Fruit fly (Drosophila melanogaster) whole organism, prepupa: ENCODE data around the gene CG14434.

Source experiments
- CG10631 ChIP-seq: fragments of 200-800 bp; sonication (Bioruptor generic); optimal IDR thresholded peaks from 2 replicates; lab custom pipeline; 2016; ENCODE audit warnings: missing biosample characterization, missing genetic modification characterization
- CG10669 ChIP-seq: fragments of 200-800 bp; sonication (Bioruptor generic); optimal IDR thresholded peaks from 3 replicates; lab custom pipeline; 2018; ENCODE audit warnings: missing biosample characterization, mild to moderate bottlenecking, missing genetic modification characterization, moderate library complexity
- CG11762 ChIP-seq: fragments of 200-800 bp; sonication (Bioruptor generic); optimal IDR thresholded peaks from 3 replicates; lab custom pipeline; 2016; ENCODE audit warnings: missing biosample characterization, missing genetic modification characterization; ENCODE audit not compliant: insufficient read depth
- CG15336 ChIP-seq: fragments of 200-800 bp; sonication (Bioruptor generic); IDR thresholded peaks from 2 replicates; pipeline ENCODE4 v1.3.6; 2022; ENCODE audit warnings: missing biosample characterization, missing genetic modification characterization
- CG16779 ChIP-seq: fragments of 200-800 bp; sonication (Bioruptor generic); optimal IDR thresholded peaks from 3 replicates; lab custom pipeline; 2017; ENCODE audit warnings: missing biosample characterization, mild to moderate bottlenecking, missing genetic modification characterization
- CG3032 ChIP-seq: fragments of 200-800 bp; optimal IDR thresholded peaks from 2 replicates; lab custom pipeline; 2019; ENCODE audit warnings: missing biosample characterization, mild to moderate bottlenecking, missing genetic modification characterization, moderate library complexity
- CG32006 ChIP-seq: fragments of 200-800 bp; sonication (Bioruptor generic); optimal IDR thresholded peaks from 3 replicates; lab custom pipeline; 2017; ENCODE audit warnings: missing biosample characterization, mild to moderate bottlenecking, missing genetic modification characterization
- CG34406 ChIP-seq: fragments of 200-800 bp; sonication (Bioruptor generic); optimal IDR thresholded peaks from 3 replicates; lab custom pipeline; 2016; ENCODE audit warnings: missing biosample characterization, missing genetic modification characterization
- CG4318 ChIP-seq: fragments of 200-800 bp; sonication (Bioruptor generic); optimal IDR thresholded peaks from 3 replicates; lab custom pipeline; 2017; ENCODE audit warnings: missing biosample characterization, mild to moderate bottlenecking, missing genetic modification characterization
- CG6163 ChIP-seq: fragments of 200-800 bp; sonication (Bioruptor generic); IDR thresholded peaks from 3 replicates; pipeline ENCODE4 v1.3.6; 2022; ENCODE audit warnings: missing biosample characterization, missing genetic modification characterization
- CG6276 ChIP-seq: fragments of 200-800 bp; sonication (Bioruptor generic); optimal IDR thresholded peaks from 2 replicates; lab custom pipeline; 2017; ENCODE audit warnings: missing biosample characterization, mild to moderate bottlenecking, missing genetic modification characterization
- CG6792 ChIP-seq: fragments of 200-800 bp; sonication (Bioruptor generic); optimal IDR thresholded peaks from 3 replicates; lab custom pipeline; 2016; ENCODE audit warnings: missing biosample characterization, missing genetic modification characterization
- CG6808 ChIP-seq: fragments of 200-800 bp; sonication (Bioruptor generic); optimal IDR thresholded peaks from 3 replicates; lab custom pipeline; 2017; ENCODE audit warnings: missing biosample characterization, missing genetic modification characterization, mild to moderate bottlenecking, moderate library complexity, missing genetic modification reagents
- CG6854 ChIP-seq: fragments of 200-800 bp; sonication (Bioruptor generic); optimal IDR thresholded peaks from 2 replicates; lab custom pipeline; 2017; ENCODE audit warnings: missing biosample characterization, mild to moderate bottlenecking, missing genetic modification characterization
- CG8119 ChIP-seq: fragments of 200-800 bp; sonication (Bioruptor generic); IDR thresholded peaks from 3 replicates; pipeline ENCODE4 v1.3.6; 2022; ENCODE audit warnings: missing biosample characterization, missing genetic modification characterization
- CG8632 ChIP-seq: fragments of 200-800 bp; sonication (Bioruptor generic); optimal IDR thresholded peaks from 3 replicates; lab custom pipeline; 2016; ENCODE audit warnings: missing biosample characterization, missing genetic modification characterization
- Eip75B ChIP-seq: fragments of 200-800 bp; sonication (Bioruptor generic); optimal IDR thresholded peaks from 3 replicates; lab custom pipeline; 2016; ENCODE audit warnings: missing biosample characterization, missing genetic modification characterization
- Eip78C ChIP-seq: fragments of 200-800 bp; sonication (Bioruptor generic); peaks from one replicate; lab custom pipeline; 2016; ENCODE audit warnings: missing biosample characterization, missing genetic modification characterization
- Eip93F ChIP-seq: fragments of 200-800 bp; sonication (Bioruptor generic); optimal IDR thresholded peaks from 2 replicates; lab custom pipeline; 2016; ENCODE audit warnings: missing biosample characterization, mild to moderate bottlenecking, missing genetic modification characterization
- Gug ChIP-seq: fragments of 200-800 bp; sonication (Bioruptor generic); IDR thresholded peaks from 2 replicates; pipeline ENCODE4 v1.3.6; 2022; ENCODE audit warnings: missing biosample characterization, missing genetic modification characterization
- Hr38 ChIP-seq: sonication (Bioruptor generic); optimal IDR thresholded peaks from 2 replicates; lab custom pipeline; 2016; ENCODE audit warnings: missing biosample characterization, missing genetic modification characterization
- Hr39 ChIP-seq: fragments of 200-800 bp; sonication (Bioruptor generic); optimal IDR thresholded peaks from 2 replicates; lab custom pipeline; 2016; ENCODE audit warnings: missing biosample characterization, missing genetic modification characterization
- Hr4 ChIP-seq: fragments of 200-800 bp; sonication (Bioruptor generic); optimal IDR thresholded peaks from 3 replicates; lab custom pipeline; 2016; ENCODE audit warnings: missing biosample characterization, missing genetic modification characterization
- Met ChIP-seq: fragments of 200-800 bp; sonication (Bioruptor generic); optimal IDR thresholded peaks from 3 replicates; lab custom pipeline; 2016; ENCODE audit warnings: missing biosample characterization, missing genetic modification characterization
- OdsH ChIP-seq: fragments of 200-800 bp; sonication (Bioruptor generic); optimal IDR thresholded peaks from 3 replicates; lab custom pipeline; 2016; ENCODE audit warnings: missing biosample characterization, missing genetic modification characterization
- achi ChIP-seq: fragments of 200-800 bp; sonication (Bioruptor generic); optimal IDR thresholded peaks from 3 replicates; lab custom pipeline; 2016; ENCODE audit warnings: missing biosample characterization, missing genetic modification characterization
- cyc ChIP-seq: fragments of 200-800 bp; sonication (Bioruptor generic); optimal IDR thresholded peaks from 3 replicates; lab custom pipeline; 2016; ENCODE audit warnings: missing biosample characterization, missing genetic modification characterization
- dsx ChIP-seq: fragments of 200-800 bp; optimal IDR thresholded peaks from 3 replicates; lab custom pipeline; 2019; ENCODE audit warnings: missing biosample characterization, mild to moderate bottlenecking, missing genetic modification characterization, moderate library complexity; ENCODE audit not compliant: poor library complexity, severe bottlenecking
- eg ChIP-seq: fragments of 200-800 bp; sonication (Bioruptor generic); IDR thresholded peaks from 3 replicates; pipeline ENCODE4 v1.3.6; 2022; ENCODE audit warnings: missing biosample characterization, missing genetic modification characterization
- fd59A ChIP-seq: fragments of 200-800 bp; sonication (Bioruptor generic); optimal IDR thresholded peaks from 2 replicates; lab custom pipeline; 2017; ENCODE audit warnings: missing biosample characterization, mild to moderate bottlenecking, missing genetic modification characterization, missing genetic modification reagents
- fd85E ChIP-seq: fragments of 200-800 bp; sonication (Bioruptor generic); optimal IDR thresholded peaks from 3 replicates; lab custom pipeline; 2016; ENCODE audit warnings: missing biosample characterization, missing genetic modification characterization
- fkh ChIP-seq: fragments of 200-800 bp; sonication (Bioruptor generic); optimal IDR thresholded peaks from 3 replicates; lab custom pipeline; 2017; ENCODE audit warnings: missing biosample characterization, mild to moderate bottlenecking, missing genetic modification characterization, moderate library complexity
- net ChIP-seq: fragments of 200-800 bp; sonication (Bioruptor generic); optimal IDR thresholded peaks from 3 replicates; lab custom pipeline; 2016; ENCODE audit warnings: missing biosample characterization, missing genetic modification characterization
- pdm3 ChIP-seq: fragments of 200-800 bp; sonication (Bioruptor generic); optimal IDR thresholded peaks from 3 replicates; lab custom pipeline; 2016; ENCODE audit warnings: missing biosample characterization, missing genetic modification characterization
- topi ChIP-seq: fragments of 200-800 bp; sonication (Bioruptor generic); optimal IDR thresholded peaks from 3 replicates; lab custom pipeline; 2016; ENCODE audit warnings: missing biosample characterization, missing genetic modification characterization
- vri ChIP-seq: fragments of 200-800 bp; sonication (Bioruptor generic); optimal IDR thresholded peaks from 3 replicates; lab custom pipeline; 2016; ENCODE audit warnings: missing biosample characterization, mild to moderate bottlenecking, missing genetic modification characterization

The CG14434 gene

dm6 chrX:6906670-6907069 is 39.7 kb upstream of the CG14434 start:
- TF ChIP-seq CG6163 (GFP tag; lab: Robert Waterston, UW) (no peak), Hr39 (GFP tag; lab: Kevin White, UChicago) (no peak), fd85E (GFP tag; lab: Kevin White, UChicago) (no peak), Gug (GFP tag; lab: Robert Waterston, UW) (peak; percentile 17; the same call in 1 of the 2 replicates), CG32006 (peak; percentile 52), cyc (no peak), CG6792 (GFP tag; lab: Kevin White, UChicago) (no peak), dsx (GFP tag; lab: Kevin White, UChicago) (no peak), Hr4 (GFP tag; lab: Kevin White, UChicago) (peak; percentile 43), CG15336 (GFP tag; lab: Robert Waterston, UW) (peak; percentile 39; the same call in 1 of the 2 replicates), CG6276 (GFP tag; lab: Kevin White, UChicago) (peak; percentile 8), CG8119 (GFP tag; lab: Robert Waterston, UW) (no peak), Met (GFP tag; lab: Kevin White, UChicago) (no peak), eg (GFP tag; lab: Robert Waterston, UW) (peak; percentile 58; the same call in 2 of the 3 replicates), CG10631 (GFP tag; lab: Kevin White, UChicago) (no peak), CG6808 (no peak)

dm6 chrX:6898147-6898546 is 31.2 kb upstream of the CG14434 start:
- TF ChIP-seq CG8119 (GFP tag; lab: Robert Waterston, UW) (0 out of 3 replicates have a peak, but pooled peaks have one; percentile 25), topi (GFP tag; lab: Kevin White, UChicago) (no peak), CG8632 (no peak), Eip93F (GFP tag; lab: Kevin White, UChicago) (no peak), CG15336 (GFP tag; lab: Robert Waterston, UW) (0 out of 2 replicates have a peak, but pooled peaks have one; percentile 24), Eip78C (GFP tag; lab: Kevin White, UChicago) (peak; percentile 40), CG6854 (GFP tag; lab: Kevin White, UChicago) (no peak), Eip75B (GFP tag; lab: Kevin White, UChicago) (no peak), CG16779 (tag; lab: Kevin White, UChicago) (no peak), Hr38 (GFP tag; lab: Kevin White, UChicago) (no peak), pdm3 (GFP tag; lab: Kevin White, UChicago) (no peak), fkh (no peak), fd85E (GFP tag; lab: Kevin White, UChicago) (no peak), Gug (GFP tag; lab: Robert Waterston, UW) (no peak), achi (GFP tag; lab: Kevin White, UChicago) (no peak), Hr39 (GFP tag; lab: Kevin White, UChicago) (no peak)

dm6 chrX:6876343-6876742 is 9.3 kb upstream of the CG14434 start:
- no peak for TF ChIP-seq CG34406 (GFP tag; lab: Kevin White, UChicago)
- no peak for TF ChIP-seq CG11762 (GFP tag; lab: Kevin White, UChicago)
- no peak for TF ChIP-seq Eip78C (GFP tag; lab: Kevin White, UChicago)
- no peak for TF ChIP-seq CG3032 (tag; lab: Kevin White, UChicago)
- TF ChIP-seq fd59A (GFP tag; lab: Kevin White, UChicago), result no peak
- TF ChIP-seq CG6276 (GFP tag; lab: Kevin White, UChicago), result no peak
- TF ChIP-seq Eip75B (GFP tag; lab: Kevin White, UChicago), result no peak
- TF ChIP-seq dsx (GFP tag; lab: Kevin White, UChicago), result no peak
- TF ChIP-seq CG4318, result no peak
- no peak for TF ChIP-seq CG10669 (GFP tag; lab: Kevin White, UChicago)
- TF ChIP-seq OdsH (GFP tag; lab: Kevin White, UChicago), result no peak
- TF ChIP-seq net (GFP tag; lab: Kevin White, UChicago), result no peak
- TF ChIP-seq vri, result no peak
- no peak for TF ChIP-seq Met (GFP tag; lab: Kevin White, UChicago)
